Worm (Caenorhabditis elegans) whole organism, L2 larva: ENCODE data around the gene prp-40.

Experiments
- ceh-82 ChIP-seq: fragments of 150-350 bp; optimal IDR thresholded peaks from 2 replicates; lab custom pipeline; 2014; ENCODE audit warnings: missing biosample characterization, missing genetic modification characterization
- egl-27 ChIP-seq: sonication (generic microtip); optimal IDR thresholded peaks from 3 replicates; lab custom pipeline; 2017; ENCODE audit warnings: missing biosample characterization, missing genetic modification reagents, missing genetic modification characterization
- gmeb-1 ChIP-seq: fragments of 150-350 bp; optimal IDR thresholded peaks from 2 replicates; lab custom pipeline; 2014; ENCODE audit warnings: missing biosample characterization, missing genetic modification characterization
- lin-13 ChIP-seq: fragments of 150-350 bp; optimal IDR thresholded peaks from 2 replicates; lab custom pipeline; 2014; ENCODE audit warnings: missing biosample characterization, missing genetic modification reagents, missing genetic modification characterization
- lsy-2 ChIP-seq, 2 experiments: fragments of 150-350 bp in 1 of 2; sonication (generic microtip) in 1 of 2; optimal IDR thresholded peaks; 2 replicates each; lab custom pipeline; 2014 to 2017; ENCODE audit warnings: missing biosample characterization in 2 of 2, missing genetic modification characterization in 2 of 2
- mdl-1 ChIP-seq, 2 experiments: fragments of 150-350 bp in 1 of 2; sonication (generic microtip) in 1 of 2; optimal IDR thresholded peaks; 2 replicates each; lab custom pipeline; 2017; ENCODE audit warnings: missing biosample characterization in 2 of 2, missing genetic modification characterization in 2 of 2
- nhr-11 ChIP-seq: fragments of 150-350 bp; optimal IDR thresholded peaks from 2 replicates; lab custom pipeline; 2014; ENCODE audit warnings: missing biosample characterization, missing genetic modification characterization
- skn-1 ChIP-seq: sonication (generic microtip); optimal IDR thresholded peaks from 2 replicates; lab custom pipeline; 2017; ENCODE audit warnings: missing biosample characterization, missing genetic modification characterization
- snpc-4 ChIP-seq: fragments of 150-350 bp; optimal IDR thresholded peaks from 2 replicates; lab custom pipeline; 2014; ENCODE audit warnings: missing biosample characterization, missing genetic modification characterization
- unc-62 ChIP-seq: fragments of 150-350 bp; optimal IDR thresholded peaks from 2 replicates; lab custom pipeline; 2014; ENCODE audit warnings: missing biosample characterization, missing genetic modification reagents, missing genetic modification characterization
- ztf-4 ChIP-seq: fragments of 150-350 bp; optimal IDR thresholded peaks from 2 replicates; lab custom pipeline; 2014; ENCODE audit warnings: missing biosample characterization, missing genetic modification characterization

DNA sequence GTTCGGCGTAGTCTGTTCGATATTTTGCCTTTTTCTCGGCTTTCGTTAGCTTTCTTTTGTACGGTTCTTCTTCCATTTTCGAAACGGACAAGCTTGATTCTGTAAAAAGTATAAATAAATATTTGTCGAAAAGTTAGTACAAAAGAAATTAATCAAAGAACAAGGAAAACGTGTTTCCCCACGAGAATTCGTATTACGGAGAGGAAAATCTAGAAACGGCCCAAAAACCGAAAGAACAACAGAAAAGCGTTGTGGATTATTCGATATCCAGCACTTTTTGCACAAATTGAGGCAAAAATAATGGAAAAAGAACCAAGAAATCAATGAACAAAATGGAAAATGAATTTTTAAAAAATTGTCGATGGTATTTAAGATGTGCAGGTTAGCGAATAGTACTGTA is 20.4 kb downstream of the prp-40 start, which contains the start of gene mut-7:
- TF ChIP-seq nhr-11 (no peak), snpc-4 (no peak), ztf-4 (tag; lab: Kevin White, UChicago) (no peak), unc-62 (GFP tag; lab: Kevin White, UChicago) (no peak), lsy-2 (tag; optimal IDR thresholded peaks at IDR 0.05; lab: Kevin White, UChicago) (no peak), lin-13 (no peak), mdl-1 (tag; optimal IDR thresholded peaks at IDR 0.05; lab: Kevin White, UChicago) (no peak), egl-27 (tag; lab: Kevin White, UChicago) (no peak), gmeb-1 (tag; lab: Kevin White, UChicago) (no peak), skn-1 (tag; lab: Kevin White, UChicago) (no peak), ceh-82 (tag; lab: Kevin White, UChicago) (no peak)
